Worm (Caenorhabditis elegans) whole organism, L2 larva: ENCODE data around the gene mlcd-1.

Source experiments
- F13H6.1 ChIP-seq: sonication (generic microtip); optimal IDR thresholded peaks from 2 replicates; lab custom pipeline; 2016; ENCODE audit warnings: missing genetic modification characterization, missing compliant biosample characterization
- nhr-11 ChIP-seq: fragments of 150-350 bp; optimal IDR thresholded peaks from 2 replicates; lab custom pipeline; 2014; ENCODE audit warnings: missing biosample characterization, missing genetic modification characterization
- snpc-4 ChIP-seq: fragments of 150-350 bp; optimal IDR thresholded peaks from 2 replicates; lab custom pipeline; 2014; ENCODE audit warnings: missing biosample characterization, missing genetic modification characterization

ce11 chrIII:4525998-4526397 is 41.9 kb downstream of the mlcd-1 start:
- TF ChIP-seq snpc-4 (tag; lab: Kevin White, UChicago) (no peak), F13H6.1 (tag; lab: Kevin White, UChicago) (no peak), nhr-11 (tag; lab: Kevin White, UChicago) (no peak)
